Fruit fly (Drosophila melanogaster): ENCODE results near the gene Fadd.

Fadd gene

dm6 chr3R:22053740-22054139 lies 19.5 kb downstream of the Fadd start:
- TF ChIP-seq CG8478 (optimal IDR thresholded peaks at IDR 0.05) (no peak), CTCF (optimal IDR thresholded peaks at IDR 0.05) (no peak)

dm6 chr3R:22057083-22057482 lies 22.8 kb downstream of the Fadd start:
- TF ChIP-seq CTCF (optimal IDR thresholded peaks at IDR 0.05) = no peak
- TF ChIP-seq CG8478 (optimal IDR thresholded peaks at IDR 0.05) = no peak

- no peak for TF ChIP-seq CG8478 (optimal IDR thresholded peaks at IDR 0.05)
- no peak for TF ChIP-seq CTCF (optimal IDR thresholded peaks at IDR 0.05)
Observed at dm6 chr3R:22066440-22066839, 32.2 kb downstream of the Fadd start.

dm6 chr3R:22067235-22067634 lies 33.0 kb downstream of the Fadd start:
- TF ChIP-seq CG8478 (optimal IDR thresholded peaks at IDR 0.05) (no peak), CTCF (optimal IDR thresholded peaks at IDR 0.05) (no peak)

- TF ChIP-seq CG8478 (optimal IDR thresholded peaks at IDR 0.05) = no peak
Observed at dm6 chr3R:22071628-22072027, 37.4 kb downstream of the Fadd start.

- TF ChIP-seq CTCF (optimal IDR thresholded peaks at IDR 0.05) (no peak), CG8478 (optimal IDR thresholded peaks at IDR 0.05) (no peak)
Observed at dm6 chr3R:22072553-22072952, 38.3 kb downstream of the Fadd start.

dm6 chr3R:22080161-22080560 lies 45.9 kb downstream of the Fadd start, which contains the start of gene CG13408:
Gene CG13408, plus strand, starts transcription at chr3R:22080382.
- no peak for TF ChIP-seq CTCF (optimal IDR thresholded peaks at IDR 0.05)
- TF ChIP-seq CG8478 (optimal IDR thresholded peaks at IDR 0.05) = no peak

All from S2 (cell line).